Fruit fly (Drosophila melanogaster) whole organism, embryonic: ENCODE data around the gene Sas-6.
A peak's percentile ranks its signal among the peaks of the same experiment; 100 is the strongest.

ENCODE experiments used
- BEAF-32 ChIP-seq: fragments of 200-800 bp; sonication (Bioruptor generic); optimal IDR thresholded peaks from 3 replicates; lab custom pipeline; 2017; ENCODE audit warnings: missing biosample characterization, missing genetic modification characterization, mild to moderate bottlenecking, moderate library complexity, missing genetic modification reagents
- CG10147 ChIP-seq: fragments of 200-800 bp; sonication (Bioruptor generic); optimal IDR thresholded peaks from 2 replicates; lab custom pipeline; 2019; ENCODE audit warnings: missing biosample characterization, mild to moderate bottlenecking, missing genetic modification characterization, moderate library complexity
- CG10366 ChIP-seq: fragments of 200-800 bp; sonication (Bioruptor generic); IDR thresholded peaks from 2 replicates; pipeline ENCODE4 v1.3.6; 2022; ENCODE audit warnings: missing biosample characterization, missing genetic modification characterization
- CG11723 ChIP-seq: fragments of 200-800 bp; sonication (Bioruptor generic); optimal IDR thresholded peaks from 2 replicates; lab custom pipeline; 2017; ENCODE audit warnings: missing biosample characterization, mild to moderate bottlenecking, missing genetic modification characterization
- CG12071 ChIP-seq: fragments of 200-800 bp; sonication (Bioruptor generic); optimal IDR thresholded peaks from 3 replicates; lab custom pipeline; 2018; ENCODE audit warnings: missing biosample characterization, mild to moderate bottlenecking, missing genetic modification characterization
- CG12155 ChIP-seq: fragments of 200-800 bp; sonication (Bioruptor generic); optimal IDR thresholded peaks from 3 replicates; lab custom pipeline; 2016; ENCODE audit warnings: missing biosample characterization, missing genetic modification characterization
- CG14014 ChIP-seq: fragments of 200-800 bp; sonication (Bioruptor generic); IDR thresholded peaks from 2 replicates; pipeline ENCODE4 v1.3.6; 2022; ENCODE audit warnings: missing biosample characterization, missing genetic modification characterization
- CG15479 ChIP-seq: fragments of 200-800 bp; sonication (Bioruptor generic); optimal IDR thresholded peaks from 3 replicates; lab custom pipeline; 2019; ENCODE audit warnings: missing biosample characterization, mild to moderate bottlenecking, missing genetic modification characterization, moderate library complexity
- CG16815 ChIP-seq: fragments of 200-800 bp; sonication (Bioruptor generic); optimal IDR thresholded peaks from 3 replicates; lab custom pipeline; 2017; ENCODE audit warnings: missing biosample characterization, mild to moderate bottlenecking, missing genetic modification characterization
- CG17802 ChIP-seq: fragments of 200-800 bp; sonication (Bioruptor generic); optimal IDR thresholded peaks from 2 replicates; lab custom pipeline; 2018; ENCODE audit warnings: missing biosample characterization, mild to moderate bottlenecking, missing genetic modification characterization, moderate library complexity
- CG30403 ChIP-seq: fragments of 200-800 bp; sonication (Bioruptor generic); optimal IDR thresholded peaks from 3 replicates; lab custom pipeline; 2016; ENCODE audit warnings: missing biosample characterization, missing genetic modification characterization
- CG34376 ChIP-seq: fragments of 200-800 bp; sonication (Bioruptor generic); optimal IDR thresholded peaks from 2 replicates; lab custom pipeline; 2018; ENCODE audit warnings: missing biosample characterization, mild to moderate bottlenecking, missing genetic modification characterization
- CG3838 ChIP-seq: fragments of 200-800 bp; sonication (Bioruptor generic); optimal IDR thresholded peaks from 3 replicates; lab custom pipeline; 2016; ENCODE audit warnings: missing biosample characterization, missing genetic modification characterization
- CG4730 ChIP-seq: fragments of 200-800 bp; sonication (Bioruptor generic); IDR thresholded peaks from 2 replicates; pipeline ENCODE4 v1.3.6; 2022; ENCODE audit warnings: missing biosample characterization, missing genetic modification characterization
- CG6689 ChIP-seq: fragments of 200-800 bp; sonication (Bioruptor generic); IDR thresholded peaks from 2 replicates; pipeline ENCODE4 v1.3.6; 2022; ENCODE audit warnings: missing biosample characterization, missing genetic modification characterization
- CG6765 ChIP-seq: fragments of 200-800 bp; sonication (Bioruptor generic); optimal IDR thresholded peaks from 3 replicates; lab custom pipeline; 2017; ENCODE audit warnings: missing biosample characterization, mild to moderate bottlenecking, missing genetic modification characterization
- CG8388 ChIP-seq: fragments of 200-800 bp; sonication (Bioruptor generic); optimal IDR thresholded peaks from 2 replicates; lab custom pipeline; 2019; ENCODE audit warnings: missing biosample characterization, mild to moderate bottlenecking, missing genetic modification characterization, moderate library complexity
- CG9817 ChIP-seq: fragments of 200-800 bp; sonication (Bioruptor generic); optimal IDR thresholded peaks from 2 replicates; lab custom pipeline; 2018; ENCODE audit warnings: missing biosample characterization, mild to moderate bottlenecking, missing genetic modification characterization, moderate library complexity
- HLH3B ChIP-seq: fragments of 200-800 bp; sonication (Bioruptor generic); IDR thresholded peaks from 2 replicates; pipeline ENCODE4 v1.3.6; 2022; ENCODE audit warnings: missing biosample characterization, missing genetic modification characterization
- HLHmδ ChIP-seq: fragments of 200-800 bp; sonication (Bioruptor generic); optimal IDR thresholded peaks from 2 replicates; lab custom pipeline; 2018; ENCODE audit warnings: missing biosample characterization, mild to moderate bottlenecking, missing genetic modification characterization, moderate library complexity
- Hr51 ChIP-seq, 2 experiments: fragments of 200-800 bp; sonication (Bioruptor generic); optimal IDR thresholded peaks; 2 replicates in 1 of 2; 3 replicates in 1 of 2; lab custom pipeline; 2016 to 2018; ENCODE audit warnings: missing biosample characterization in 2 of 2, missing genetic modification characterization in 2 of 2, mild to moderate bottlenecking in 1 of 2, moderate library complexity in 1 of 2
- Hsf ChIP-seq: fragments of 200-800 bp; sonication (Bioruptor generic); optimal IDR thresholded peaks from 3 replicates; lab custom pipeline; 2016; ENCODE audit warnings: missing biosample characterization, missing genetic modification characterization
- Lim3 ChIP-seq: fragments of 200-800 bp; sonication (Bioruptor generic); IDR thresholded peaks from 2 replicates; pipeline ENCODE4 v1.3.6; 2022; ENCODE audit warnings: missing biosample characterization, missing genetic modification characterization
- Meics ChIP-seq: fragments of 200-800 bp; sonication (Bioruptor generic); optimal IDR thresholded peaks from 2 replicates; lab custom pipeline; 2017; ENCODE audit warnings: missing biosample characterization, mild to moderate bottlenecking, missing genetic modification characterization
- Mrtf ChIP-seq: fragments of 200-800 bp; sonication (Bioruptor generic); IDR thresholded peaks from 3 replicates; pipeline ENCODE4 v1.3.6; 2022; ENCODE audit warnings: missing biosample characterization, missing genetic modification characterization
- NK7.1 ChIP-seq: fragments of 200-800 bp; sonication (Bioruptor generic); optimal IDR thresholded peaks from 3 replicates; lab custom pipeline; 2016; ENCODE audit warnings: missing biosample characterization, missing genetic modification characterization
- Ssrp ChIP-seq: fragments of 200-800 bp; sonication (Bioruptor generic); optimal IDR thresholded peaks from 2 replicates; lab custom pipeline; 2018; ENCODE audit warnings: missing biosample characterization, mild to moderate bottlenecking, missing genetic modification characterization, moderate library complexity
- Usf ChIP-seq: fragments of 200-800 bp; sonication (Bioruptor generic); optimal IDR thresholded peaks from 2 replicates; lab custom pipeline; 2017; ENCODE audit warnings: missing genotype, missing biosample characterization, missing genetic modification characterization
- abd-A ChIP-seq: fragments of 200-800 bp; sonication (Bioruptor generic); optimal IDR thresholded peaks from 3 replicates; lab custom pipeline; 2019; ENCODE audit warnings: missing biosample characterization, mild to moderate bottlenecking, missing genetic modification characterization, moderate library complexity
- az2 ChIP-seq: fragments of 200-800 bp; sonication (Bioruptor generic); optimal IDR thresholded peaks from 3 replicates; lab custom pipeline; 2016; ENCODE audit warnings: missing biosample characterization, missing genetic modification characterization
- bab2 ChIP-seq: fragments of 200-800 bp; sonication (Bioruptor generic); optimal IDR thresholded peaks from 2 replicates; lab custom pipeline; 2016; ENCODE audit warnings: missing biosample characterization, missing genetic modification characterization
- bigmax ChIP-seq: fragments of 200-800 bp; sonication (Bioruptor generic); optimal IDR thresholded peaks from 2 replicates; lab custom pipeline; 2018; ENCODE audit warnings: missing biosample characterization, mild to moderate bottlenecking, missing genetic modification characterization
- dmrt11E ChIP-seq: fragments of 200-800 bp; sonication (Bioruptor generic); optimal IDR thresholded peaks from 3 replicates; lab custom pipeline; 2018; ENCODE audit warnings: missing biosample characterization, mild to moderate bottlenecking, missing genetic modification characterization, moderate library complexity
- esg ChIP-seq: fragments of 200-800 bp; sonication (Bioruptor generic); conservative IDR thresholded peaks from 2 replicates; pipeline ENCODE4 v1.3.6; 2022; ENCODE audit warnings: missing biosample characterization, missing genetic modification characterization
- ftz-f1 ChIP-seq: fragments of 200-800 bp; sonication (Bioruptor generic); optimal IDR thresholded peaks from 2 replicates; lab custom pipeline; 2016; ENCODE audit warnings: missing biosample characterization, missing genetic modification characterization
- fu2 ChIP-seq: fragments of 200-800 bp; sonication (Bioruptor generic); optimal IDR thresholded peaks from 2 replicates; lab custom pipeline; 2016; ENCODE audit warnings: missing biosample characterization, missing genetic modification characterization
- kay ChIP-seq: fragments of 200-800 bp; sonication (Bioruptor generic); optimal IDR thresholded peaks from 2 replicates; lab custom pipeline; 2016; ENCODE audit warnings: missing biosample characterization, missing genetic modification characterization
- klu ChIP-seq: fragments of 200-800 bp; sonication (Bioruptor generic); IDR thresholded peaks from 2 replicates; pipeline ENCODE4 v1.3.6; 2022; ENCODE audit warnings: missing biosample characterization, missing genetic modification characterization
- lilli ChIP-seq: fragments of 200-800 bp; sonication (Bioruptor generic); optimal IDR thresholded peaks from 3 replicates; lab custom pipeline; 2016; ENCODE audit warnings: missing biosample characterization, missing genetic modification characterization
- lmd ChIP-seq: fragments of 200-800 bp; sonication (Bioruptor generic); IDR thresholded peaks from 2 replicates; pipeline ENCODE4 v1.3.6; 2022; ENCODE audit warnings: missing biosample characterization, missing genetic modification characterization
- nom ChIP-seq: fragments of 200-800 bp; sonication (Bioruptor generic); optimal IDR thresholded peaks from 2 replicates; lab custom pipeline; 2017; ENCODE audit warnings: missing biosample characterization, missing genetic modification characterization, mild to moderate bottlenecking, moderate library complexity, missing genetic modification reagents
- odd ChIP-seq: fragments of 200-800 bp; sonication (Bioruptor generic); optimal IDR thresholded peaks from 2 replicates; lab custom pipeline; 2017; ENCODE audit warnings: missing biosample characterization, mild to moderate bottlenecking, missing genetic modification characterization
- otp ChIP-seq: fragments of 200-800 bp; sonication (Bioruptor generic); IDR thresholded peaks from 3 replicates; pipeline ENCODE4, ENCODE4 v1.3.6; 2022; ENCODE audit warnings: missing biosample characterization, missing genetic modification characterization
- pb ChIP-seq: fragments of 200-800 bp; sonication (Bioruptor generic); optimal IDR thresholded peaks from 3 replicates; lab custom pipeline; 2016; ENCODE audit warnings: missing biosample characterization, missing genetic modification characterization
- ranshi ChIP-seq: fragments of 200-800 bp; sonication (Bioruptor generic); IDR thresholded peaks from 2 replicates; pipeline ENCODE4 v1.3.6; 2022; ENCODE audit warnings: missing biosample characterization, missing genetic modification characterization
- sd ChIP-seq: fragments of 200-800 bp; sonication (Bioruptor generic); optimal IDR thresholded peaks from 3 replicates; lab custom pipeline; 2018; ENCODE audit warnings: missing biosample characterization, mild to moderate bottlenecking, missing genetic modification characterization, moderate library complexity
- sens-2 ChIP-seq: fragments of 200-800 bp; sonication (Bioruptor generic); IDR thresholded peaks from 2 replicates; pipeline ENCODE4 v1.3.6; 2022; ENCODE audit warnings: missing biosample characterization, missing genetic modification characterization
- shn ChIP-seq: fragments of 200-800 bp; sonication (Bioruptor generic); optimal IDR thresholded peaks from 3 replicates; lab custom pipeline; 2016; ENCODE audit warnings: missing biosample characterization, missing genetic modification characterization
- trh ChIP-seq: fragments of 200-800 bp; sonication (Bioruptor generic); optimal IDR thresholded peaks from 2 replicates; lab custom pipeline; 2016; ENCODE audit warnings: missing biosample characterization, missing genetic modification characterization
- twi ChIP-seq: fragments of 200-800 bp; optimal IDR thresholded peaks from 2 replicates; lab custom pipeline; 2019; ENCODE audit warnings: missing biosample characterization, mild to moderate bottlenecking, missing genetic modification characterization, moderate library complexity
- yki ChIP-seq: fragments of >200 bp; optimal IDR thresholded peaks from 3 replicates; lab custom pipeline; 2018

Sas-6 gene

dm6 chr3R:30021009-30021408 lies 25.9 kb downstream of the Sas-6 start (continued):
- peak; percentile 40 for TF ChIP-seq Ssrp (tag; lab: Kevin White, UChicago)
- TF ChIP-seq CG34376 (GFP tag; lab: Kevin White, UChicago): no peak
- no peak for TF ChIP-seq CG8388
- TF ChIP-seq klu (GFP tag; lab: Robert Waterston, UW): no peak
- no peak for TF ChIP-seq shn (GFP tag; lab: Kevin White, UChicago)
- TF ChIP-seq lilli (GFP tag; lab: Kevin White, UChicago): no peak
- TF ChIP-seq CG6765: no peak
- no peak for TF ChIP-seq CG3838 (GFP tag; lab: Kevin White, UChicago)
- no peak for TF ChIP-seq ftz-f1 (GFP tag; lab: Kevin White, UChicago)
- TF ChIP-seq HLH3B (GFP tag; lab: Robert Waterston, UW): 0 out of 2 replicates have a peak, but pooled peaks have one; percentile 8
- no peak for TF ChIP-seq fu2
- peak; percentile 44 for TF ChIP-seq CG30403 (GFP tag; lab: Kevin White, UChicago)
- no peak for TF ChIP-seq bab2
- peak; percentile 44; the same call in 1 of the 2 replicates for TF ChIP-seq CG6689
- no peak for TF ChIP-seq kay (GFP tag; lab: Kevin White, UChicago)
- no peak for TF ChIP-seq twi
- peak; percentile 37 for TF ChIP-seq Meics (GFP tag; lab: Kevin White, UChicago)
- TF ChIP-seq NK7.1 (GFP tag; lab: Kevin White, UChicago): no peak
- 0 out of 2 replicates have a peak, but pooled peaks have one; percentile 27 for TF ChIP-seq CG4730
- no peak for TF ChIP-seq HLHmδ (GFP tag; lab: Kevin White, UChicago)
- TF ChIP-seq CG15479: no peak
- TF ChIP-seq Mrtf (GFP tag; lab: Robert Waterston, UW): no peak
- no peak for TF ChIP-seq nom (GFP tag; lab: Kevin White, UChicago)
- TF ChIP-seq CG12071 (GFP tag; lab: Kevin White, UChicago): no peak
- TF ChIP-seq Hsf (GFP tag; lab: Kevin White, UChicago): no peak
- TF ChIP-seq CG16815 (GFP tag; lab: Kevin White, UChicago): no peak
- no peak for TF ChIP-seq abd-A (tag; lab: Kevin White, UChicago)
- no peak for TF ChIP-seq pb (GFP tag; lab: Kevin White, UChicago)
- peak; percentile 17 for TF ChIP-seq CG9817 (tag; lab: Kevin White, UChicago)
- TF ChIP-seq esg: no peak
- no peak for TF ChIP-seq sd (tag; lab: Kevin White, UChicago)
- TF ChIP-seq CG12155 (GFP tag; lab: Kevin White, UChicago): peak; percentile 10
- no peak for TF ChIP-seq CG11723 (GFP tag; lab: Kevin White, UChicago)
- TF ChIP-seq otp (GFP tag; lab: Robert Waterston, UW): no peak
- no peak for TF ChIP-seq Lim3 (GFP tag; lab: Robert Waterston, UW)
- no peak for TF ChIP-seq bigmax
- TF ChIP-seq lmd (GFP tag; lab: Robert Waterston, UW): peak; percentile 30; the same call in 1 of the 2 replicates
- TF ChIP-seq odd: no peak
- no peak for TF ChIP-seq CG10147
- TF ChIP-seq sens-2 (GFP tag; lab: Robert Waterston, UW): no peak
- peak; percentile 9; the same call in 1 of the 2 replicates for TF ChIP-seq ranshi
- 0 out of 2 replicates have a peak, but pooled peaks have one; percentile 27 for TF ChIP-seq CG14014 (GFP tag; lab: Robert Waterston, UW)
- TF ChIP-seq CG10366 (GFP tag; lab: Robert Waterston, UW): peak; percentile 16; the same call in 1 of the 2 replicates
- TF ChIP-seq trh (GFP tag; lab: Kevin White, UChicago): no peak
- TF ChIP-seq BEAF-32 (GFP tag; lab: Kevin White, UChicago): no peak
- no peak for TF ChIP-seq yki
- peak in 1 of 2 experiments; percentile 50 for TF ChIP-seq Hr51 (GFP tag; optimal IDR thresholded peaks at IDR 0.05; lab: Kevin White, UChicago)
- peak; percentile 3 for TF ChIP-seq az2 (GFP tag; lab: Kevin White, UChicago)
- no peak for TF ChIP-seq Usf (GFP tag; lab: Kevin White, UChicago)
- TF ChIP-seq CG17802: no peak
- peak; percentile 1 for TF ChIP-seq dmrt11E (tag; lab: Kevin White, UChicago)
